Fruit fly (Drosophila melanogaster) whole organism, pupa: ENCODE measurements around the gene Rlip.

Experiments
- CG10348 ChIP-seq: fragments of 200-800 bp; sonication (Bioruptor generic); IDR thresholded peaks from 2 replicates; pipeline ENCODE4 v1.3.6; 2022; ENCODE audit warnings: missing biosample characterization, missing genetic modification characterization
- CG12605 ChIP-seq: fragments of 200-800 bp; sonication (Bioruptor generic); IDR thresholded peaks from 2 replicates; pipeline ENCODE4 v1.3.6; 2022; ENCODE audit warnings: missing biosample characterization, missing genetic modification characterization
- CG13204 ChIP-seq: fragments of 200-800 bp; sonication (Bioruptor generic); optimal IDR thresholded peaks from 2 replicates; lab custom pipeline; 2018; ENCODE audit warnings: missing biosample characterization, mild to moderate bottlenecking, missing genetic modification characterization, moderate library complexity
- CG14655 ChIP-seq: fragments of 200-800 bp; sonication (Bioruptor generic); optimal IDR thresholded peaks from 3 replicates; lab custom pipeline; 2017; ENCODE audit warnings: mild to moderate bottlenecking, missing biosample characterization, missing genetic modification reagents, missing genetic modification characterization
- CG8159 ChIP-seq: fragments of 200-800 bp; sonication (Bioruptor generic); optimal IDR thresholded peaks from 3 replicates; lab custom pipeline; 2018; ENCODE audit warnings: missing biosample characterization, mild to moderate bottlenecking, missing genetic modification characterization, moderate library complexity
- CG8301 ChIP-seq: fragments of 200-800 bp; sonication (Bioruptor generic); optimal IDR thresholded peaks from 2 replicates; lab custom pipeline; 2018; ENCODE audit warnings: missing biosample characterization, mild to moderate bottlenecking, missing genetic modification characterization
- CG9948 ChIP-seq: fragments of 200-800 bp; sonication (Bioruptor generic); optimal IDR thresholded peaks from 2 replicates; lab custom pipeline; 2018; ENCODE audit warnings: missing biosample characterization, mild to moderate bottlenecking, missing genetic modification characterization, moderate library complexity
- Pif1A ChIP-seq: fragments of 200-800 bp; sonication (Bioruptor generic); optimal IDR thresholded peaks from 3 replicates; lab custom pipeline; 2016; ENCODE audit warnings: missing biosample characterization, missing genetic modification characterization
- gl ChIP-seq: fragments of 200-800 bp; sonication (Bioruptor generic); optimal IDR thresholded peaks from 2 replicates; lab custom pipeline; 2018; ENCODE audit warnings: missing biosample characterization, mild to moderate bottlenecking, missing genetic modification characterization

- TF ChIP-seq CG8301 (tag; lab: Kevin White, UChicago) (no peak), CG8159 (tag; lab: Kevin White, UChicago) (no peak), CG14655 (GFP tag; lab: Kevin White, UChicago) (no peak), CG9948 (tag; lab: Kevin White, UChicago) (no peak), CG10348 (no peak), Pif1A (GFP tag; lab: Kevin White, UChicago) (no peak), gl (no peak), CG13204 (GFP tag; lab: Kevin White, UChicago) (no peak), CG12605 (GFP tag; lab: Robert Waterston, UW) (no peak)
Measured at dm6 chr3R:21057519-21057918, 40.0 kb downstream of the Rlip start.
